Fruit fly (Drosophila melanogaster): ENCODE measurements around the gene SLIRP1.

SLIRP1 gene

DNA sequence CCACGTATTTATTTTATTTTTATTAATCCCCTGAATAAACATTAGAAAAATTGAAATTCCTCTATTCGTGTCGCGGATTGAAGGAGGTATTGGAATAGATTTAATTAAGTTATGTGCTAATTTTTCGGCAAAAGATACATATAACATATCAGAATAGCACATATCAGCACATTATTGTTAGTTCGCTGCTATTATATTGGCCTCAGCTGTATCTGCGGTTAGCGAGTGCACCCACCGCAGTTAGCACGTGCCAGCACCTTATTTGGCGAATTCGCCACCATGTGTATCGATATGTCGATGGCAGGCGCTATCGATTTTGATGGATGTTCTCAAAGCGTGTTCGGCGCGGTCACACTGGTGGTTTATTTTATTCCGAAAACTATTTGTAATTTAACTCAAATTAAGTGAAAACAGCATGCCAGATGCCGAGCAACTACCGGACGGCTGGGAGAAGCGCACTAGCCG lies 26.0 kb upstream of the SLIRP1 start, which contains the start of gene dod (continued):
- TF ChIP-seq CG10267 (tag; optimal IDR thresholded peaks at IDR 0.05) (peak; percentile 59), CG17829 (tag; optimal IDR thresholded peaks at IDR 0.05) (peak; percentile 52), h (optimal IDR thresholded peaks at IDR 0.05) (no peak), CG6683 (GFP tag; optimal IDR thresholded peaks at IDR 0.05) (peak; percentile 7), Rx (GFP tag; IDR thresholded peaks at IDR 0.05) (no peak), ash1 (GFP tag; optimal IDR thresholded peaks at IDR 0.05) (no peak), insv (GFP tag; optimal IDR thresholded peaks at IDR 0.05) (peak in 1 of 2 experiments; percentile 19), trem (tag; optimal IDR thresholded peaks at IDR 0.05) (peak; percentile 57), tio (GFP tag; optimal IDR thresholded peaks at IDR 0.05) (no peak), mld (GFP tag; IDR thresholded peaks at IDR 0.05; ENCODE audit: partially characterized antibody) (peak; percentile 69; the same call in 1 of the 3 replicates), Dll (GFP tag; IDR thresholded peaks at IDR 0.05; ENCODE audit: partially characterized antibody) (peak; percentile 69), seq (GFP tag; IDR thresholded peaks at IDR 0.05) (no peak; the same call in 1 of the 2 replicates), fd96Cb (tag; optimal IDR thresholded peaks at IDR 0.05) (no peak), CG34376 (GFP tag; optimal IDR thresholded peaks at IDR 0.05) (peak; percentile 54), CG18599 (GFP tag; optimal IDR thresholded peaks at IDR 0.05) (peak; percentile 55), repo (GFP tag; optimal IDR thresholded peaks at IDR 0.05) (no peak), CG17328 (GFP tag; IDR thresholded peaks at IDR 0.05) (peak; percentile 64), pum (GFP tag; optimal IDR thresholded peaks at IDR 0.05) (peak; percentile 44), CG18619 (GFP tag; optimal IDR thresholded peaks at IDR 0.05) (peak; percentile 29), CG3838 (GFP tag; optimal IDR thresholded peaks at IDR 0.05) (no peak), BEAF-32 (GFP tag; optimal IDR thresholded peaks at IDR 0.05) (peak; percentile 88), CG16779 (GFP tag; IDR thresholded peaks at IDR 0.05) (no peak), CG2875 (GFP tag; optimal IDR thresholded peaks at IDR 0.05) (peak; percentile 10), Rfx (GFP tag; IDR thresholded peaks at IDR 0.05) (peak; percentile 81), pnt (GFP tag; optimal IDR thresholded peaks at IDR 0.05) (no peak), CG17359 (tag; optimal IDR thresholded peaks at IDR 0.05) (peak; percentile 51), wdn (GFP tag; IDR thresholded peaks at IDR 0.05) (no peak), yki (optimal IDR thresholded peaks at IDR 0.05) (no peak), Atf6 (GFP tag; IDR thresholded peaks at IDR 0.05) (no peak), ERR (GFP tag; optimal IDR thresholded peaks at IDR 0.05) (peak; percentile 5), CG15601 (tag; optimal IDR thresholded peaks at IDR 0.05) (peak; percentile 49), chinmo (GFP tag; IDR thresholded peaks at IDR 0.05; ENCODE audit: partially characterized antibody) (peak; percentile 73; the same call in 1 of the 4 replicates), CG7556 (GFP tag; optimal IDR thresholded peaks at IDR 0.05) (peak; percentile 37), Meics (GFP tag; optimal IDR thresholded peaks at IDR 0.05) (no peak), CG32767 (GFP tag; IDR thresholded peaks at IDR 0.05) (peak; percentile 56), CG11398 (GFP tag; optimal IDR thresholded peaks at IDR 0.05) (no peak), CG8478 (optimal IDR thresholded peaks at IDR 0.05) (no peak), gsb-n (tag; optimal IDR thresholded peaks at IDR 0.05) (no peak), Myb (GFP tag; optimal IDR thresholded peaks at IDR 0.05) (peak; percentile 57), abd-A (tag; optimal IDR thresholded peaks at IDR 0.05) (no peak), Tbp (GFP tag; optimal IDR thresholded peaks at IDR 0.05) (no peak), CG14014 (GFP tag; IDR thresholded peaks at IDR 0.05) (peak; percentile 48; the same call in 1 of the 2 replicates), Aef1 (GFP tag; IDR thresholded peaks at IDR 0.05) (no peak), Adf1 (GFP tag; IDR thresholded peaks at IDR 0.05) (peak; percentile 44), CG43689 (GFP tag; IDR thresholded peaks at IDR 0.05) (no peak), CG10654 (GFP tag; optimal IDR thresholded peaks at IDR 0.05) (no peak), pho (GFP tag; optimal IDR thresholded peaks at IDR 0.05) (peak; percentile 63), ase (GFP tag; IDR thresholded peaks at IDR 0.05) (no peak), CG6254 (GFP tag; optimal IDR thresholded peaks at IDR 0.05) (no peak), CTCF (GFP tag; optimal IDR thresholded peaks at IDR 0.05) (peak; percentile 60), CG10462 (GFP tag; optimal IDR thresholded peaks at IDR 0.05) (no peak), D (optimal IDR thresholded peaks at IDR 0.05) (no peak), D (GFP tag; optimal IDR thresholded peaks at IDR 0.05) (no peak)

All from whole organism, embryonic.